Fruit fly (Drosophila melanogaster) whole organism, wandering third instar larva: ENCODE measurements around the gene CG42656.

Source experiments
- Abd-B ChIP-seq: fragments of >200 bp; optimal IDR thresholded peaks from 2 replicates; lab custom pipeline; 2017; ENCODE audit warnings: missing biosample characterization, missing genetic modification characterization
- CG32264 ChIP-seq: fragments of 200-800 bp; sonication (Bioruptor generic); optimal IDR thresholded peaks from 2 replicates; lab custom pipeline; 2016; ENCODE audit warnings: missing biosample characterization, missing genetic modification characterization
- CrebA ChIP-seq: fragments of 200-800 bp; sonication (Bioruptor generic); optimal IDR thresholded peaks from 2 replicates; lab custom pipeline; 2016; ENCODE audit warnings: missing biosample characterization, mild to moderate bottlenecking, missing genetic modification characterization, borderline replicate concordance
- Dfd ChIP-seq: fragments of >200 bp; optimal IDR thresholded peaks from 2 replicates; lab custom pipeline; 2017; ENCODE audit warnings: missing biosample characterization, missing genetic modification characterization
- Dif ChIP-seq: fragments of 200-275, 200-300 bp; sonication (Bioruptor generic); optimal IDR thresholded peaks from 2 replicates; lab custom pipeline; 2018; ENCODE audit warnings: missing biosample characterization, missing genetic modification characterization; ENCODE audit not compliant: partially characterized antibody
- GATAd ChIP-seq: sonication (Bioruptor generic); optimal IDR thresholded peaks from 2 replicates; lab custom pipeline; 2016; ENCODE audit warnings: missing biosample characterization, missing genetic modification characterization
- HLH106 ChIP-seq: fragments of 200-800 bp; optimal IDR thresholded peaks from 3 replicates; lab custom pipeline; 2019; ENCODE audit warnings: missing biosample characterization, mild to moderate bottlenecking, missing genetic modification characterization, moderate library complexity
- Hnf4 ChIP-seq: fragments of 200-800 bp; sonication (Bioruptor generic); optimal IDR thresholded peaks from 2 replicates; lab custom pipeline; 2016; ENCODE audit warnings: missing biosample characterization, mild to moderate bottlenecking, missing genetic modification characterization
- Hr78 ChIP-seq: fragments of >200 bp; optimal IDR thresholded peaks from 2 replicates; lab custom pipeline; 2017; ENCODE audit warnings: missing biosample characterization, missing genetic modification characterization
- Hr83 ChIP-seq: fragments of 200-300 bp; sonication (Bioruptor generic); optimal IDR thresholded peaks from 2 replicates; lab custom pipeline; 2016; ENCODE audit warnings: missing biosample characterization, mild to moderate bottlenecking, missing genetic modification characterization, moderate library complexity; ENCODE audit not compliant: poor library complexity, severe bottlenecking
- Jra ChIP-seq: sonication (Bioruptor generic); optimal IDR thresholded peaks from 2 replicates; lab custom pipeline; 2016; ENCODE audit warnings: missing biosample characterization, missing genetic modification characterization
- OdsH ChIP-seq: fragments of 200-800 bp; sonication (Bioruptor generic); optimal IDR thresholded peaks from 2 replicates; lab custom pipeline; 2016; ENCODE audit warnings: missing biosample characterization, mild to moderate bottlenecking, missing genetic modification characterization
- Rel ChIP-seq, 2 experiments: fragments of 200-800 bp; sonication (Bioruptor generic) in 1 of 2; optimal IDR thresholded peaks; 2 replicates in 1 of 2; 3 replicates in 1 of 2; lab custom pipeline; 2016 to 2019; ENCODE audit warnings: mild to moderate bottlenecking in 2 of 2, missing biosample characterization in 2 of 2, missing genetic modification characterization in 2 of 2, moderate library complexity in 1 of 2
- Sp1 ChIP-seq: fragments of 200-800 bp; sonication (Bioruptor generic); optimal IDR thresholded peaks from 3 replicates; lab custom pipeline; 2019; ENCODE audit warnings: missing biosample characterization, mild to moderate bottlenecking, missing genetic modification characterization, moderate library complexity
- Vsx2 ChIP-seq: fragments of 200-300, 225-300 bp; sonication (Bioruptor generic); optimal IDR thresholded peaks from 2 replicates; lab custom pipeline; 2018; ENCODE audit warnings: missing biosample characterization, missing genetic modification characterization; ENCODE audit not compliant: partially characterized antibody
- br ChIP-seq: fragments of 200-800 bp; sonication (Bioruptor generic); optimal IDR thresholded peaks from 2 replicates; lab custom pipeline; 2016; ENCODE audit warnings: missing biosample characterization, missing genetic modification characterization
- brk ChIP-seq: fragments of 200-800 bp; sonication (Bioruptor generic); optimal IDR thresholded peaks from 2 replicates; lab custom pipeline; 2016; ENCODE audit warnings: missing biosample characterization, mild to moderate bottlenecking, missing genetic modification characterization
- dl ChIP-seq, 2 experiments: fragments of 175-275, 200-275 bp in 1 of 2; fragments of 200-275 bp in 1 of 2; sonication (Bioruptor generic); optimal IDR thresholded peaks; lab custom pipeline; 2018; ENCODE audit warnings: mild to moderate bottlenecking in 2 of 2, missing biosample characterization in 2 of 2, missing genetic modification characterization in 2 of 2, moderate library complexity in 2 of 2; ENCODE audit not compliant: partially characterized antibody in 2 of 2, insufficient read depth in 1 of 2
- dmrt93B ChIP-seq: fragments of 200-800 bp; sonication (Bioruptor generic); optimal IDR thresholded peaks from 2 replicates; lab custom pipeline; 2018; ENCODE audit warnings: missing biosample characterization, mild to moderate bottlenecking, missing genetic modification characterization
- dsf ChIP-seq: sonication (Bioruptor generic); optimal IDR thresholded peaks from 2 replicates; lab custom pipeline; 2016; ENCODE audit warnings: missing biosample characterization, missing genetic modification characterization, borderline replicate concordance
- ey ChIP-seq: fragments of 200-800 bp; sonication (Bioruptor generic); optimal IDR thresholded peaks from 2 replicates; lab custom pipeline; 2016; ENCODE audit warnings: missing biosample characterization, missing genetic modification characterization
- foxo ChIP-seq, 2 experiments: fragments of 200-800 bp; sonication (Bioruptor generic); optimal IDR thresholded peaks; 2 replicates in 1 of 2; 3 replicates in 1 of 2; lab custom pipeline; 2016 to 2017; ENCODE audit warnings: missing biosample characterization in 2 of 2, missing genetic modification characterization in 2 of 2
- fru ChIP-seq: fragments of 200-800 bp; sonication (Bioruptor generic); optimal IDR thresholded peaks from 3 replicates; lab custom pipeline; 2016; ENCODE audit warnings: missing biosample characterization, mild to moderate bottlenecking, missing genetic modification characterization
- h ChIP-seq: fragments of 200-800 bp; sonication (Bioruptor generic); optimal IDR thresholded peaks from 3 replicates; lab custom pipeline; 2016; ENCODE audit warnings: missing biosample characterization, mild to moderate bottlenecking, missing genetic modification characterization
- jim ChIP-seq: fragments of 175-275, 200-325 bp; sonication (Bioruptor generic); optimal IDR thresholded peaks from 2 replicates; lab custom pipeline; 2016; ENCODE audit warnings: missing biosample characterization, mild to moderate bottlenecking, missing genetic modification characterization
- lola ChIP-seq: fragments of >200 bp; optimal IDR thresholded peaks from 2 replicates; lab custom pipeline; 2017; ENCODE audit warnings: missing biosample characterization, missing genetic modification characterization
- pan ChIP-seq: fragments of >200 bp; optimal IDR thresholded peaks from 2 replicates; lab custom pipeline; 2017
- psq ChIP-seq: fragments of 200-800 bp; sonication (Bioruptor generic); optimal IDR thresholded peaks from 3 replicates; lab custom pipeline; 2017; ENCODE audit warnings: missing biosample characterization, mild to moderate bottlenecking, missing genetic modification characterization, moderate library complexity
- rgr ChIP-seq: fragments of 200-800 bp; sonication (Bioruptor generic); optimal IDR thresholded peaks from 3 replicates; lab custom pipeline; 2016; ENCODE audit warnings: missing biosample characterization, mild to moderate bottlenecking, missing genetic modification characterization
- sage ChIP-seq: fragments of 200-800 bp; sonication (Bioruptor generic); optimal IDR thresholded peaks from 2 replicates; lab custom pipeline; 2016; ENCODE audit warnings: missing biosample characterization, mild to moderate bottlenecking, missing genetic modification characterization
- sv ChIP-seq: fragments of 200-800 bp; sonication (Bioruptor generic); optimal IDR thresholded peaks from 3 replicates; lab custom pipeline; 2016; ENCODE audit warnings: missing biosample characterization, missing genetic modification characterization
- tai ChIP-seq: sonication (Bioruptor generic); optimal IDR thresholded peaks from 2 replicates; lab custom pipeline; 2016; ENCODE audit warnings: missing biosample characterization, missing genetic modification characterization
- usp ChIP-seq: fragments of >200 bp; optimal IDR thresholded peaks from 2 replicates; lab custom pipeline; 2017; ENCODE audit warnings: missing biosample characterization, missing genetic modification characterization
- woc ChIP-seq: sonication (Bioruptor generic); optimal IDR thresholded peaks from 2 replicates; lab custom pipeline; 2016; ENCODE audit warnings: missing biosample characterization, mild to moderate bottlenecking, missing genetic modification characterization

CG42656 gene

dm6 chr3R:7497488-7497887, 4.4 kb upstream of the CG42656 start:
- peak; percentile 56 for TF ChIP-seq h (GFP tag; lab: Kevin White, UChicago)
- peak; percentile 18 for TF ChIP-seq Rel (GFP tag; optimal IDR thresholded peaks at IDR 0.05; lab: Kevin White, UChicago)
- peak; percentile 74 for TF ChIP-seq Rel (tag; optimal IDR thresholded peaks at IDR 0.05; lab: Kevin White, UChicago)
- TF ChIP-seq Dfd (GFP tag; lab: Kevin White, UChicago), result no peak
- TF ChIP-seq OdsH (GFP tag; lab: Kevin White, UChicago), result peak; percentile 25
- TF ChIP-seq Abd-B (GFP tag; lab: Kevin White, UChicago), result no peak
- TF ChIP-seq jim (GFP tag; lab: Kevin White, UChicago), result no peak
- no peak for TF ChIP-seq rgr (GFP tag; lab: Kevin White, UChicago)
- TF ChIP-seq Sp1, result peak; percentile 16
- TF ChIP-seq br, result peak; percentile 33
- peak; percentile 41 for TF ChIP-seq CrebA (GFP tag; lab: Kevin White, UChicago)

dm6 chr3R:7493745-7494144, 674 bp upstream of the CG42656 start, which contains the start of gene alpha-Est10:
alpha-Est10 (minus strand) TSS chr3R:7493845.
- TF ChIP-seq sage (GFP tag; lab: Kevin White, UChicago) (no peak), CG32264 (GFP tag; lab: Kevin White, UChicago) (no peak), GATAd (GFP tag; lab: Kevin White, UChicago) (no peak), Vsx2 (GFP tag; lab: Kevin White, UChicago) (no peak), lola (GFP tag; lab: Kevin White, UChicago) (no peak), dsf (GFP tag; lab: Kevin White, UChicago) (no peak), pan (lab: Kevin White, UChicago) (no peak), foxo (GFP tag; optimal IDR thresholded peaks at IDR 0.05; lab: Kevin White, UChicago) (no peak), br (no peak), usp (GFP tag; lab: Kevin White, UChicago) (no peak), rgr (GFP tag; lab: Kevin White, UChicago) (no peak), Hnf4 (GFP tag; lab: Kevin White, UChicago) (no peak), OdsH (GFP tag; lab: Kevin White, UChicago) (no peak), brk (GFP tag; lab: Kevin White, UChicago) (no peak), psq (GFP tag; lab: Kevin White, UChicago) (no peak)
- TF ChIP-seq, all 38 proteins: peak for 0

dm6 chr3R:7492099-7492498, 972 bp downstream of the CG42656 start:
- peak; percentile 38 for TF ChIP-seq Dif (GFP tag; lab: Kevin White, UChicago)
- peak; percentile 4 for TF ChIP-seq Vsx2 (GFP tag; lab: Kevin White, UChicago)
- no peak for TF ChIP-seq pan (lab: Kevin White, UChicago)
- peak in 1 of 2 experiments; percentile 10 for TF ChIP-seq foxo (GFP tag; optimal IDR thresholded peaks at IDR 0.05; lab: Kevin White, UChicago)
- no peak for TF ChIP-seq Jra (GFP tag; lab: Kevin White, UChicago)

- peak; percentile 50 to 76 for TF ChIP-seq dl (GFP tag; optimal IDR thresholded peaks at IDR 0.05; lab: Kevin White, UChicago; ENCODE audit: insufficient read depth in 1 of 2, partially characterized antibody in 2 of 2)
- no peak for TF ChIP-seq sage (GFP tag; lab: Kevin White, UChicago)
- no peak for TF ChIP-seq fru
- TF ChIP-seq Hr78, result no peak
- TF ChIP-seq Vsx2 (GFP tag; lab: Kevin White, UChicago), result peak; percentile 35
- TF ChIP-seq Dif (GFP tag; lab: Kevin White, UChicago), result peak; percentile 88
- peak; percentile 19 for TF ChIP-seq CrebA (GFP tag; lab: Kevin White, UChicago)
Observed at dm6 chr3R:7491453-7491853, 1.6 kb downstream of the CG42656 start.

dm6 chr3R:7490884-7491283, 2.2 kb downstream of the CG42656 start:
- TF ChIP-seq sage (GFP tag; lab: Kevin White, UChicago) (no peak), jim (GFP tag; lab: Kevin White, UChicago) (no peak), usp (GFP tag; lab: Kevin White, UChicago) (no peak), brk (GFP tag; lab: Kevin White, UChicago) (no peak), Dif (GFP tag; lab: Kevin White, UChicago) (no peak), Hr83 (no peak), fru (peak; percentile 32), Hnf4 (GFP tag; lab: Kevin White, UChicago) (peak; percentile 3), pan (lab: Kevin White, UChicago) (no peak), br (no peak), Rel (GFP tag; optimal IDR thresholded peaks at IDR 0.05; lab: Kevin White, UChicago) (no peak), Rel (tag; optimal IDR thresholded peaks at IDR 0.05; lab: Kevin White, UChicago) (no peak), woc (GFP tag; lab: Kevin White, UChicago) (peak; percentile 39), dl (GFP tag; optimal IDR thresholded peaks at IDR 0.05; lab: Kevin White, UChicago; ENCODE audit: insufficient read depth in 1 of 2, partially characterized antibody in 2 of 2) (no peak), psq (GFP tag; lab: Kevin White, UChicago) (peak; percentile 59), Dfd (GFP tag; lab: Kevin White, UChicago) (no peak), foxo (GFP tag; optimal IDR thresholded peaks at IDR 0.05; lab: Kevin White, UChicago) (peak in 1 of 2 experiments; percentile 72), HLH106 (tag; lab: Kevin White, UChicago) (peak; percentile 67), lola (GFP tag; lab: Kevin White, UChicago) (no peak), h (GFP tag; lab: Kevin White, UChicago) (peak; percentile 47), ey (GFP tag; lab: Kevin White, UChicago) (peak; percentile 53), Abd-B (GFP tag; lab: Kevin White, UChicago) (no peak), CG32264 (GFP tag; lab: Kevin White, UChicago) (no peak), Vsx2 (GFP tag; lab: Kevin White, UChicago) (no peak), dmrt93B (GFP tag; lab: Kevin White, UChicago) (peak; percentile 27), sv (GFP tag; lab: Kevin White, UChicago) (no peak), tai (GFP tag; lab: Kevin White, UChicago) (peak; percentile 31), Jra (GFP tag; lab: Kevin White, UChicago) (no peak), CrebA (GFP tag; lab: Kevin White, UChicago) (no peak), GATAd (GFP tag; lab: Kevin White, UChicago) (no peak), rgr (GFP tag; lab: Kevin White, UChicago) (peak; percentile 52), Hr78 (no peak)
